Worm (Caenorhabditis elegans) whole organism, early embryonic: ENCODE results near the gene tmem-218.
"Not testable (repeated sequence)": the region's sequence is repeated elsewhere in the genome, so short reads cannot be mapped to it uniquely, and the experiment has no call there.

Source experiments
- B0310.2 ChIP-seq: sonication (generic microtip); optimal IDR thresholded peaks from 2 replicates; lab custom pipeline; 2016; ENCODE audit warnings: mild to moderate bottlenecking, missing genetic modification characterization, missing compliant biosample characterization
- F13C5.2 ChIP-seq: sonication (generic microtip); optimal IDR thresholded peaks from 2 replicates; lab custom pipeline; 2017; ENCODE audit warnings: mild to moderate bottlenecking, missing genetic modification characterization, inconsistent platforms, missing compliant biosample characterization
- aly-1 ChIP-seq: sonication (generic microtip); optimal IDR thresholded peaks from 2 replicates; lab custom pipeline; 2016; ENCODE audit warnings: missing genetic modification characterization, missing compliant biosample characterization
- ama-1 ChIP-seq: fragments of 150-350 bp; optimal IDR thresholded peaks from 2 replicates; lab custom pipeline; 2014
- ceh-13 ChIP-seq: fragments of 200-800 bp; sonication (Bioruptor generic); optimal IDR thresholded peaks from 2 replicates; lab custom pipeline; 2018; ENCODE audit warnings: mild to moderate bottlenecking, missing genetic modification characterization, missing compliant biosample characterization
- ceh-36 ChIP-seq: sonication (generic microtip); optimal IDR thresholded peaks from 2 replicates; lab custom pipeline; 2016; ENCODE audit warnings: missing genetic modification characterization, inconsistent platforms, missing compliant biosample characterization
- ets-7 ChIP-seq: sonication (generic microtip); optimal IDR thresholded peaks from 2 replicates; lab custom pipeline; 2016; ENCODE audit warnings: missing genotype, missing genetic modification characterization, missing compliant biosample characterization
- flt-1 ChIP-seq: fragments of 200-800 bp; sonication (Bioruptor generic); IDR thresholded peaks from 2 replicates; pipeline ENCODE4 v1.3.6; 2022; ENCODE audit warnings: missing genetic modification characterization, missing compliant biosample characterization
- hmbx-1 ChIP-seq: sonication (generic microtip); optimal IDR thresholded peaks from 2 replicates; lab custom pipeline; 2016; ENCODE audit warnings: mild to moderate bottlenecking, missing genetic modification characterization, missing compliant biosample characterization
- hmg-4 ChIP-seq: fragments of 200-800 bp; sonication (Bioruptor generic); optimal IDR thresholded peaks from 2 replicates; lab custom pipeline; 2018; ENCODE audit warnings: mild to moderate bottlenecking, missing genetic modification characterization, missing compliant biosample characterization
- hnd-1 ChIP-seq: sonication (generic microtip); optimal IDR thresholded peaks from 2 replicates; lab custom pipeline; 2016; ENCODE audit warnings: missing genetic modification characterization, missing compliant biosample characterization
- pes-1 ChIP-seq: fragments of 200-800 bp; sonication (Bioruptor generic); IDR thresholded peaks from 2 replicates; pipeline ENCODE4 v1.3.6; 2022; ENCODE audit warnings: missing genetic modification reagents, missing genetic modification characterization, missing compliant biosample characterization
- scrt-1 ChIP-seq: fragments of 200-800 bp; sonication (Bioruptor generic); IDR thresholded peaks from 2 replicates; pipeline ENCODE4 v1.3.6; 2022; ENCODE audit warnings: missing genetic modification characterization, missing compliant biosample characterization
- sea-1 ChIP-seq: fragments of 200-800 bp; sonication (Bioruptor generic); conservative IDR thresholded peaks from 2 replicates; pipeline ENCODE4 v1.3.6; 2022; ENCODE audit warnings: missing genetic modification characterization, missing compliant biosample characterization
- tbx-11 ChIP-seq: fragments of 200-800 bp; sonication (Bioruptor generic); IDR thresholded peaks from 2 replicates; pipeline ENCODE4 v1.3.6; 2022; ENCODE audit warnings: missing genetic modification characterization, missing compliant biosample characterization
- tbx-37 ChIP-seq: fragments of 200-800 bp; sonication (Bioruptor generic); conservative IDR thresholded peaks from 2 replicates; pipeline ENCODE4 v1.3.6; 2022; ENCODE audit warnings: missing genetic modification reagents, missing genetic modification characterization, missing compliant biosample characterization
- tra-4 ChIP-seq: sonication (generic microtip); optimal IDR thresholded peaks from 2 replicates; lab custom pipeline; 2017; ENCODE audit warnings: missing genetic modification characterization, missing compliant biosample characterization

tmem-218 gene

ce11 chrX:17649380-17649779 is at the start of gene tmem-218:
Gene tmem-218 (plus strand): TSS chrX:17649680.
- TF ChIP-seq hmbx-1 (tag; lab: Kevin White, UChicago); tra-4 (tag; lab: Kevin White, UChicago); pes-1 (GFP tag; lab: Robert Waterston, UW): not testable (repeated sequence)

ce11 chrX:17600139-17600538 is 49.3 kb upstream of the tmem-218 start, which contains the start of gene lec-9:
Gene lec-9 (plus strand): TSS chrX:17600487.
- TF ChIP-seq ceh-36 (no peak), ama-1 (lab: Kevin White, UChicago) (no peak), tbx-37 (GFP tag; lab: Robert Waterston, UW) (no peak), hnd-1 (tag; lab: Kevin White, UChicago) (no peak), ets-7 (tag; lab: Kevin White, UChicago) (no peak), ceh-13 (GFP tag; lab: Kevin White, UChicago) (no peak), B0310.2 (tag; lab: Kevin White, UChicago) (no peak), tbx-11 (GFP tag; lab: Robert Waterston, UW) (no peak), tra-4 (tag; lab: Kevin White, UChicago) (no peak), pes-1 (GFP tag; lab: Robert Waterston, UW) (no peak), hmbx-1 (tag; lab: Kevin White, UChicago) (no peak), scrt-1 (GFP tag; lab: Robert Waterston, UW) (no peak), F13C5.2 (tag; lab: Kevin White, UChicago) (no peak), hmg-4 (GFP tag; lab: Kevin White, UChicago) (no peak), flt-1 (no peak)

ce11 chrX:17601345-17601744 is 48.1 kb upstream of the tmem-218 start:
- no peak for TF ChIP-seq hmg-4 (GFP tag; lab: Kevin White, UChicago)
- no peak for TF ChIP-seq scrt-1 (GFP tag; lab: Robert Waterston, UW)
- no peak for TF ChIP-seq ama-1 (lab: Kevin White, UChicago)
- TF ChIP-seq flt-1, result no peak

ce11 chrX:17609948-17610347 is 39.5 kb upstream of the tmem-218 start, which contains the start of gene C16H3.3:
Gene C16H3.3 (minus strand): TSS chrX:17610048.
- TF ChIP-seq hmbx-1 (tag; lab: Kevin White, UChicago) (no peak), flt-1 (no peak), tra-4 (tag; lab: Kevin White, UChicago) (no peak), pes-1 (GFP tag; lab: Robert Waterston, UW) (no peak), ama-1 (lab: Kevin White, UChicago) (no peak), tbx-37 (GFP tag; lab: Robert Waterston, UW) (no peak), B0310.2 (tag; lab: Kevin White, UChicago) (no peak), ceh-36 (no peak), scrt-1 (GFP tag; lab: Robert Waterston, UW) (no peak)

- no peak for TF ChIP-seq scrt-1 (GFP tag; lab: Robert Waterston, UW)
- peak; percentile 32; the same call in 1 of the 2 replicates for TF ChIP-seq tbx-37 (GFP tag; lab: Robert Waterston, UW)
- no peak for TF ChIP-seq hmbx-1 (tag; lab: Kevin White, UChicago)
- no peak for TF ChIP-seq ets-7 (tag; lab: Kevin White, UChicago)
- no peak for TF ChIP-seq F13C5.2 (tag; lab: Kevin White, UChicago)
- TF ChIP-seq tra-4 (tag; lab: Kevin White, UChicago), result no peak
- TF ChIP-seq ceh-36, result no peak
- TF ChIP-seq sea-1 (GFP tag; lab: Robert Waterston, UW), result 0 out of 2 replicates have a peak, but pooled peaks have one; percentile 64
- peak; percentile 17 for TF ChIP-seq hmg-4 (GFP tag; lab: Kevin White, UChicago)
- TF ChIP-seq flt-1, result no peak
Measured at ce11 chrX:17610406-17610981, 39.0 kb upstream of the tmem-218 start.

- peak; percentile 75; the same call in 1 of the 2 replicates for TF ChIP-seq scrt-1 (GFP tag; lab: Robert Waterston, UW)
- TF ChIP-seq F13C5.2 (tag; lab: Kevin White, UChicago), result no peak
- TF ChIP-seq tbx-37 (GFP tag; lab: Robert Waterston, UW), result 0 out of 2 replicates have a peak, but pooled peaks have one; percentile 34
- TF ChIP-seq aly-1 (tag; lab: Kevin White, UChicago), result no peak
- TF ChIP-seq hnd-1 (tag; lab: Kevin White, UChicago), result no peak
- TF ChIP-seq ama-1 (lab: Kevin White, UChicago), result no peak
- TF ChIP-seq sea-1 (GFP tag; lab: Robert Waterston, UW), result peak; percentile 79; the same call in 1 of the 2 replicates
- TF ChIP-seq ceh-36, result peak; percentile 64
- TF ChIP-seq pes-1 (GFP tag; lab: Robert Waterston, UW), result peak; percentile 81
- no peak for TF ChIP-seq tra-4 (tag; lab: Kevin White, UChicago)
- peak; percentile 55 for TF ChIP-seq flt-1
- TF ChIP-seq hmbx-1 (tag; lab: Kevin White, UChicago), result no peak
- TF ChIP-seq tbx-11 (GFP tag; lab: Robert Waterston, UW), result peak; percentile 67; the same call in 1 of the 2 replicates
- TF ChIP-seq ceh-13 (GFP tag; lab: Kevin White, UChicago), result peak; percentile 29
Measured at ce11 chrX:17611180-17611579, 38.3 kb upstream of the tmem-218 start.

ce11 chrX:17613024-17613423 is 36.5 kb upstream of the tmem-218 start:
- no peak for TF ChIP-seq ets-7 (tag; lab: Kevin White, UChicago)
- TF ChIP-seq F13C5.2 (tag; lab: Kevin White, UChicago), result no peak
- no peak for TF ChIP-seq ceh-13 (GFP tag; lab: Kevin White, UChicago)
- no peak for TF ChIP-seq pes-1 (GFP tag; lab: Robert Waterston, UW)
- no peak for TF ChIP-seq B0310.2 (tag; lab: Kevin White, UChicago)
- TF ChIP-seq hmg-4 (GFP tag; lab: Kevin White, UChicago), result no peak
- no peak for TF ChIP-seq hmbx-1 (tag; lab: Kevin White, UChicago)
- no peak for TF ChIP-seq scrt-1 (GFP tag; lab: Robert Waterston, UW)
- no peak for TF ChIP-seq ama-1 (lab: Kevin White, UChicago)
- no peak for TF ChIP-seq tbx-11 (GFP tag; lab: Robert Waterston, UW)
- no peak for TF ChIP-seq flt-1
- no peak for TF ChIP-seq ceh-36
- no peak for TF ChIP-seq tra-4 (tag; lab: Kevin White, UChicago)
- no peak for TF ChIP-seq aly-1 (tag; lab: Kevin White, UChicago)
- no peak for TF ChIP-seq tbx-37 (GFP tag; lab: Robert Waterston, UW)
- TF ChIP-seq hnd-1 (tag; lab: Kevin White, UChicago), result no peak
- no peak for TF ChIP-seq sea-1 (GFP tag; lab: Robert Waterston, UW)
